Worm (Caenorhabditis elegans) whole organism, L2 larva: ENCODE data around the gene algn-9.

Source experiments
- C34F6.9 ChIP-seq: fragments of 150-350 bp; optimal IDR thresholded peaks from 2 replicates; lab custom pipeline; 2014; ENCODE audit warnings: missing biosample characterization, missing genetic modification characterization
- F13H6.1 ChIP-seq: sonication (generic microtip); optimal IDR thresholded peaks from 2 replicates; lab custom pipeline; 2016; ENCODE audit warnings: missing genetic modification characterization, missing compliant biosample characterization
- Y55F3AM.14 ChIP-seq: fragments of 200-800 bp; sonication (Bioruptor generic); optimal IDR thresholded peaks from 2 replicates; lab custom pipeline; 2018; ENCODE audit warnings: mild to moderate bottlenecking, missing genetic modification characterization, missing compliant biosample characterization
- ZK546.5 ChIP-seq: sonication (generic microtip); optimal IDR thresholded peaks from 2 replicates; lab custom pipeline; 2017; ENCODE audit warnings: missing biosample characterization, missing genetic modification characterization
- alr-1 ChIP-seq: fragments of 150-350 bp; optimal IDR thresholded peaks from 2 replicates; lab custom pipeline; 2014; ENCODE audit warnings: missing biosample characterization, missing genetic modification characterization
- aly-2 ChIP-seq: fragments of 150-350 bp; optimal IDR thresholded peaks from 2 replicates; lab custom pipeline; 2014; ENCODE audit warnings: missing biosample characterization, missing genetic modification characterization
- ama-1 ChIP-seq: fragments of 150-350 bp; optimal IDR thresholded peaks from 2 replicates; lab custom pipeline; 2018; ENCODE audit warnings: inconsistent platforms
- blmp-1 ChIP-seq: sonication (generic microtip); optimal IDR thresholded peaks from 2 replicates; lab custom pipeline; 2017; ENCODE audit warnings: missing genetic modification characterization, mild to moderate bottlenecking, missing compliant biosample characterization, antibody characterized with exemption, moderate library complexity; ENCODE audit not compliant: insufficient read depth
- ceh-16 ChIP-seq: fragments of 150-350 bp; optimal IDR thresholded peaks from 2 replicates; lab custom pipeline; 2014; ENCODE audit warnings: missing biosample characterization, missing genetic modification characterization
- ceh-82 ChIP-seq: fragments of 150-350 bp; optimal IDR thresholded peaks from 2 replicates; lab custom pipeline; 2014; ENCODE audit warnings: missing biosample characterization, missing genetic modification characterization
- crh-2 ChIP-seq: sonication (generic microtip); optimal IDR thresholded peaks from 2 replicates; lab custom pipeline; 2017; ENCODE audit warnings: missing biosample characterization, missing genetic modification characterization
- dmd-4 ChIP-seq: sonication (generic microtip); optimal IDR thresholded peaks from 2 replicates; lab custom pipeline; 2017; ENCODE audit warnings: missing biosample characterization, missing genetic modification characterization
- egl-27 ChIP-seq: sonication (generic microtip); optimal IDR thresholded peaks from 3 replicates; lab custom pipeline; 2017; ENCODE audit warnings: missing biosample characterization, missing genetic modification reagents, missing genetic modification characterization
- elt-3 ChIP-seq: sonication (generic microtip); optimal IDR thresholded peaks from 2 replicates; lab custom pipeline; 2017; ENCODE audit warnings: missing biosample characterization, missing genetic modification characterization
- fos-1 ChIP-seq: fragments of 150-350 bp; optimal IDR thresholded peaks from 2 replicates; lab custom pipeline; 2014; ENCODE audit warnings: missing biosample characterization, missing genetic modification characterization
- gmeb-1 ChIP-seq: fragments of 150-350 bp; optimal IDR thresholded peaks from 2 replicates; lab custom pipeline; 2014; ENCODE audit warnings: missing biosample characterization, missing genetic modification characterization
- lin-13 ChIP-seq: fragments of 150-350 bp; optimal IDR thresholded peaks from 2 replicates; lab custom pipeline; 2014; ENCODE audit warnings: missing biosample characterization, missing genetic modification reagents, missing genetic modification characterization
- lin-39 ChIP-seq: fragments of 150-350 bp; optimal IDR thresholded peaks from 2 replicates; lab custom pipeline; 2014; ENCODE audit warnings: missing biosample characterization, missing genetic modification reagents, missing genetic modification characterization
- lsy-2 ChIP-seq, 2 experiments: fragments of 150-350 bp in 1 of 2; sonication (generic microtip) in 1 of 2; optimal IDR thresholded peaks; 2 replicates each; lab custom pipeline; 2014 to 2017; ENCODE audit warnings: missing biosample characterization in 2 of 2, missing genetic modification characterization in 2 of 2
- mbf-1 ChIP-seq: sonication (generic microtip); optimal IDR thresholded peaks from 2 replicates; lab custom pipeline; 2017; ENCODE audit warnings: missing biosample characterization, missing genetic modification characterization
- mdl-1 ChIP-seq, 2 experiments: fragments of 150-350 bp in 1 of 2; sonication (generic microtip) in 1 of 2; optimal IDR thresholded peaks; 2 replicates each; lab custom pipeline; 2017; ENCODE audit warnings: missing biosample characterization in 2 of 2, missing genetic modification characterization in 2 of 2
- nhr-10 ChIP-seq: sonication (generic microtip); optimal IDR thresholded peaks from 2 replicates; lab custom pipeline; 2017; ENCODE audit warnings: missing biosample characterization, missing genetic modification characterization
- nhr-11 ChIP-seq: fragments of 150-350 bp; optimal IDR thresholded peaks from 2 replicates; lab custom pipeline; 2014; ENCODE audit warnings: missing biosample characterization, missing genetic modification characterization
- nhr-129 ChIP-seq: fragments of 150-350 bp; optimal IDR thresholded peaks from 2 replicates; lab custom pipeline; 2014; ENCODE audit warnings: missing biosample characterization, missing genetic modification characterization
- nhr-21 ChIP-seq: fragments of 150-350 bp; optimal IDR thresholded peaks from 2 replicates; lab custom pipeline; 2014; ENCODE audit warnings: missing biosample characterization, missing genetic modification characterization
- nhr-237 ChIP-seq: fragments of 150-350 bp; optimal IDR thresholded peaks from 2 replicates; lab custom pipeline; 2014; ENCODE audit warnings: missing biosample characterization, missing genetic modification characterization
- nhr-25 ChIP-seq: fragments of 150-350 bp; sonication (generic microtip); optimal IDR thresholded peaks from 3 replicates; lab custom pipeline; 2014; ENCODE audit warnings: missing biosample characterization, missing genetic modification characterization
- nhr-6 ChIP-seq: fragments of 150-350 bp; optimal IDR thresholded peaks from 2 replicates; lab custom pipeline; 2014; ENCODE audit warnings: missing biosample characterization, missing genetic modification characterization
- nhr-77 ChIP-seq: fragments of 150-350 bp; optimal IDR thresholded peaks from 2 replicates; lab custom pipeline; 2014; ENCODE audit warnings: missing biosample characterization, missing genetic modification characterization
- peb-1 ChIP-seq: fragments of 150-350 bp; optimal IDR thresholded peaks from 2 replicates; lab custom pipeline; 2014; ENCODE audit warnings: missing biosample characterization, missing genetic modification characterization
- sem-4 ChIP-seq: fragments of 150-350 bp; optimal IDR thresholded peaks from 2 replicates; lab custom pipeline; 2014; ENCODE audit warnings: missing biosample characterization, missing genetic modification reagents, missing genetic modification characterization
- skn-1 ChIP-seq: sonication (generic microtip); optimal IDR thresholded peaks from 2 replicates; lab custom pipeline; 2017; ENCODE audit warnings: missing biosample characterization, missing genetic modification characterization
- sma-3 ChIP-seq: sonication (generic microtip); optimal IDR thresholded peaks from 2 replicates; lab custom pipeline; 2016; ENCODE audit warnings: missing genetic modification reagents, missing genetic modification characterization, missing compliant biosample characterization
- sma-9 ChIP-seq, 2 experiments: fragments of 150-350 bp in 1 of 2; sonication (generic microtip) in 1 of 2; optimal IDR thresholded peaks; 2 replicates each; lab custom pipeline; 2014 to 2016; ENCODE audit warnings: missing genetic modification characterization in 2 of 2, mild to moderate bottlenecking in 1 of 2, missing biosample characterization in 1 of 2, missing compliant biosample characterization in 1 of 2, missing genetic modification reagents in 1 of 2, moderate library complexity in 1 of 2
- snpc-4 ChIP-seq: fragments of 150-350 bp; optimal IDR thresholded peaks from 2 replicates; lab custom pipeline; 2014; ENCODE audit warnings: missing biosample characterization, missing genetic modification characterization
- unc-39 ChIP-seq: fragments of 150-350 bp; optimal IDR thresholded peaks from 2 replicates; lab custom pipeline; 2014; ENCODE audit warnings: missing biosample characterization, missing genetic modification characterization
- unc-55 ChIP-seq: fragments of 150-350 bp; sonication (generic microtip); optimal IDR thresholded peaks from 3 replicates; lab custom pipeline; 2014; ENCODE audit warnings: missing biosample characterization, missing genetic modification reagents, missing genetic modification characterization
- unc-62 ChIP-seq: fragments of 150-350 bp; optimal IDR thresholded peaks from 2 replicates; lab custom pipeline; 2014; ENCODE audit warnings: missing biosample characterization, missing genetic modification reagents, missing genetic modification characterization
- zag-1 ChIP-seq: fragments of 150-350 bp; optimal IDR thresholded peaks from 2 replicates; lab custom pipeline; 2014; ENCODE audit warnings: missing biosample characterization, missing genetic modification characterization
- ztf-11 ChIP-seq: sonication (generic microtip); optimal IDR thresholded peaks from 2 replicates; lab custom pipeline; 2017; ENCODE audit warnings: missing biosample characterization, missing genetic modification characterization
- ztf-4 ChIP-seq: fragments of 150-350 bp; optimal IDR thresholded peaks from 2 replicates; lab custom pipeline; 2014; ENCODE audit warnings: missing biosample characterization, missing genetic modification characterization

algn-9 gene

ce11 chrII:10553377-10554045 lies 30.6 kb upstream of the algn-9 start:
- TF ChIP-seq nhr-129 (tag; lab: Kevin White, UChicago) (peak; percentile 19), blmp-1 (tag; lab: Kevin White, UChicago) (no peak), C34F6.9 (tag; lab: Kevin White, UChicago) (no peak), unc-39 (tag; lab: Kevin White, UChicago) (no peak), lin-39 (tag; lab: Kevin White, UChicago) (no peak), unc-62 (GFP tag; lab: Kevin White, UChicago) (no peak), ztf-4 (tag; lab: Kevin White, UChicago) (no peak), sem-4 (no peak), nhr-11 (no peak), peb-1 (no peak), ZK546.5 (tag; lab: Kevin White, UChicago) (no peak), ceh-82 (tag; lab: Kevin White, UChicago) (no peak), unc-55 (peak; percentile 44), F13H6.1 (no peak), nhr-10 (no peak), lsy-2 (tag; optimal IDR thresholded peaks at IDR 0.05; lab: Kevin White, UChicago) (no peak), snpc-4 (no peak)

ce11 chrII:10554046-10554399 lies 30.1 kb upstream of the algn-9 start:
- TF ChIP-seq ztf-4 (tag; lab: Kevin White, UChicago), result no peak
- TF ChIP-seq peb-1, result no peak
- peak; percentile 3 for TF ChIP-seq ceh-16 (tag; lab: Kevin White, UChicago)
- peak; percentile 13 for TF ChIP-seq nhr-129 (tag; lab: Kevin White, UChicago)
- no peak for TF ChIP-seq aly-2
- TF ChIP-seq zag-1, result no peak
- TF ChIP-seq skn-1 (tag; lab: Kevin White, UChicago), result no peak
- peak; percentile 48 for TF ChIP-seq nhr-25 (tag; lab: Kevin White, UChicago)
- TF ChIP-seq lin-39 (tag; lab: Kevin White, UChicago), result no peak
- no peak for TF ChIP-seq C34F6.9 (tag; lab: Kevin White, UChicago)
- TF ChIP-seq nhr-10, result no peak
- TF ChIP-seq unc-39 (tag; lab: Kevin White, UChicago), result no peak
- TF ChIP-seq ama-1 (lab: Kevin White, UChicago), result no peak

- TF ChIP-seq nhr-6 (tag; lab: Kevin White, UChicago) (no peak), alr-1 (tag; lab: Kevin White, UChicago) (no peak), nhr-10 (no peak), egl-27 (tag; lab: Kevin White, UChicago) (no peak), mbf-1 (tag; lab: Kevin White, UChicago) (no peak), sem-4 (no peak), mdl-1 (tag; optimal IDR thresholded peaks at IDR 0.05; lab: Kevin White, UChicago) (no peak), dmd-4 (tag; lab: Kevin White, UChicago) (no peak), C34F6.9 (tag; lab: Kevin White, UChicago) (no peak)
Observed at ce11 chrII:10554972-10555371, 29.2 kb upstream of the algn-9 start, which contains the start of gene mnk-1. mnk-1 (minus strand) TSS chrII:10555044.

- TF ChIP-seq nhr-77 (no peak), sem-4 (peak; percentile 72), ztf-4 (tag; lab: Kevin White, UChicago) (peak; percentile 73), gmeb-1 (tag; lab: Kevin White, UChicago) (peak; percentile 30), nhr-237 (tag; lab: Kevin White, UChicago) (no peak), nhr-25 (tag; lab: Kevin White, UChicago) (peak; percentile 80), ZK546.5 (tag; lab: Kevin White, UChicago) (no peak), unc-55 (peak; percentile 33), unc-62 (GFP tag; lab: Kevin White, UChicago) (no peak), nhr-129 (tag; lab: Kevin White, UChicago) (peak; percentile 95), ceh-82 (tag; lab: Kevin White, UChicago) (no peak), zag-1 (no peak), Y55F3AM.14 (GFP tag; lab: Kevin White, UChicago) (no peak), crh-2 (tag; lab: Kevin White, UChicago) (peak; percentile 55), ztf-11 (no peak), snpc-4 (peak; percentile 44), C34F6.9 (tag; lab: Kevin White, UChicago) (peak; percentile 63), nhr-6 (tag; lab: Kevin White, UChicago) (no peak), nhr-21 (peak; percentile 73), ama-1 (lab: Kevin White, UChicago) (no peak), lin-13 (peak; percentile 15), fos-1 (peak; percentile 80), ceh-16 (tag; lab: Kevin White, UChicago) (no peak), lsy-2 (tag; optimal IDR thresholded peaks at IDR 0.05; lab: Kevin White, UChicago) (peak in 1 of 2 experiments; percentile 54), sma-3 (peak; percentile 81), elt-3 (tag; lab: Kevin White, UChicago) (no peak), mdl-1 (tag; optimal IDR thresholded peaks at IDR 0.05; lab: Kevin White, UChicago) (peak; percentile 51 to 54), mbf-1 (tag; lab: Kevin White, UChicago) (no peak), nhr-10 (no peak), alr-1 (tag; lab: Kevin White, UChicago) (no peak), egl-27 (tag; lab: Kevin White, UChicago) (peak; percentile 35), F13H6.1 (peak; percentile 78), blmp-1 (tag; lab: Kevin White, UChicago) (no peak), sma-9 (GFP tag; optimal IDR thresholded peaks at IDR 0.05; lab: Kevin White, UChicago) (peak; percentile 40), sma-9 (tag; optimal IDR thresholded peaks at IDR 0.05; lab: Kevin White, UChicago) (no peak)
Observed at ce11 chrII:10555484-10556075, 28.6 kb upstream of the algn-9 start.
